Worm (Caenorhabditis elegans) whole organism, L2 larva: ENCODE results near the gene ZK688.11.

ENCODE experiments used
- C34F6.9 ChIP-seq: fragments of 150-350 bp; optimal IDR thresholded peaks from 2 replicates; lab custom pipeline; 2014; ENCODE audit warnings: missing biosample characterization, missing genetic modification characterization
- F13H6.1 ChIP-seq: sonication (generic microtip); optimal IDR thresholded peaks from 2 replicates; lab custom pipeline; 2016; ENCODE audit warnings: missing genetic modification characterization, missing compliant biosample characterization
- R02D3.7 ChIP-seq: fragments of 150-350 bp; optimal IDR thresholded peaks from 2 replicates; lab custom pipeline; 2014; ENCODE audit warnings: missing biosample characterization, missing genetic modification characterization
- Y55F3AM.14 ChIP-seq: fragments of 200-800 bp; sonication (Bioruptor generic); optimal IDR thresholded peaks from 2 replicates; lab custom pipeline; 2018; ENCODE audit warnings: mild to moderate bottlenecking, missing genetic modification characterization, missing compliant biosample characterization
- ZK546.5 ChIP-seq: sonication (generic microtip); optimal IDR thresholded peaks from 2 replicates; lab custom pipeline; 2017; ENCODE audit warnings: missing biosample characterization, missing genetic modification characterization
- alr-1 ChIP-seq: fragments of 150-350 bp; optimal IDR thresholded peaks from 2 replicates; lab custom pipeline; 2014; ENCODE audit warnings: missing biosample characterization, missing genetic modification characterization
- aly-2 ChIP-seq: fragments of 150-350 bp; optimal IDR thresholded peaks from 2 replicates; lab custom pipeline; 2014; ENCODE audit warnings: missing biosample characterization, missing genetic modification characterization
- ama-1 ChIP-seq: fragments of 150-350 bp; optimal IDR thresholded peaks from 2 replicates; lab custom pipeline; 2018; ENCODE audit warnings: inconsistent platforms
- blmp-1 ChIP-seq: sonication (generic microtip); optimal IDR thresholded peaks from 2 replicates; lab custom pipeline; 2017; ENCODE audit warnings: missing genetic modification characterization, mild to moderate bottlenecking, missing compliant biosample characterization, antibody characterized with exemption, moderate library complexity; ENCODE audit not compliant: insufficient read depth
- ceh-16 ChIP-seq: fragments of 150-350 bp; optimal IDR thresholded peaks from 2 replicates; lab custom pipeline; 2014; ENCODE audit warnings: missing biosample characterization, missing genetic modification characterization
- ceh-82 ChIP-seq: fragments of 150-350 bp; optimal IDR thresholded peaks from 2 replicates; lab custom pipeline; 2014; ENCODE audit warnings: missing biosample characterization, missing genetic modification characterization
- crh-2 ChIP-seq: sonication (generic microtip); optimal IDR thresholded peaks from 2 replicates; lab custom pipeline; 2017; ENCODE audit warnings: missing biosample characterization, missing genetic modification characterization
- dmd-4 ChIP-seq: sonication (generic microtip); optimal IDR thresholded peaks from 2 replicates; lab custom pipeline; 2017; ENCODE audit warnings: missing biosample characterization, missing genetic modification characterization
- egl-27 ChIP-seq: sonication (generic microtip); optimal IDR thresholded peaks from 3 replicates; lab custom pipeline; 2017; ENCODE audit warnings: missing biosample characterization, missing genetic modification reagents, missing genetic modification characterization
- elt-3 ChIP-seq: sonication (generic microtip); optimal IDR thresholded peaks from 2 replicates; lab custom pipeline; 2017; ENCODE audit warnings: missing biosample characterization, missing genetic modification characterization
- fos-1 ChIP-seq: fragments of 150-350 bp; optimal IDR thresholded peaks from 2 replicates; lab custom pipeline; 2014; ENCODE audit warnings: missing biosample characterization, missing genetic modification characterization
- gmeb-1 ChIP-seq: fragments of 150-350 bp; optimal IDR thresholded peaks from 2 replicates; lab custom pipeline; 2014; ENCODE audit warnings: missing biosample characterization, missing genetic modification characterization
- lin-11 ChIP-seq: fragments of 150-350 bp; sonication (generic microtip); optimal IDR thresholded peaks from 2 replicates; lab custom pipeline; 2014; ENCODE audit warnings: missing biosample characterization, missing genetic modification characterization, inconsistent platforms, mixed read lengths
- lin-39 ChIP-seq: fragments of 150-350 bp; optimal IDR thresholded peaks from 2 replicates; lab custom pipeline; 2014; ENCODE audit warnings: missing biosample characterization, missing genetic modification reagents, missing genetic modification characterization
- lsy-2 ChIP-seq, 2 experiments: fragments of 150-350 bp in 1 of 2; sonication (generic microtip) in 1 of 2; optimal IDR thresholded peaks; 2 replicates each; lab custom pipeline; 2014 to 2017; ENCODE audit warnings: missing biosample characterization in 2 of 2, missing genetic modification characterization in 2 of 2
- mab-5 ChIP-seq: fragments of 150-350 bp; optimal IDR thresholded peaks from 2 replicates; lab custom pipeline; 2014; ENCODE audit warnings: missing biosample characterization, missing genetic modification characterization
- nhr-10 ChIP-seq: sonication (generic microtip); optimal IDR thresholded peaks from 2 replicates; lab custom pipeline; 2017; ENCODE audit warnings: missing biosample characterization, missing genetic modification characterization
- nhr-11 ChIP-seq: fragments of 150-350 bp; optimal IDR thresholded peaks from 2 replicates; lab custom pipeline; 2014; ENCODE audit warnings: missing biosample characterization, missing genetic modification characterization
- nhr-21 ChIP-seq: fragments of 150-350 bp; optimal IDR thresholded peaks from 2 replicates; lab custom pipeline; 2014; ENCODE audit warnings: missing biosample characterization, missing genetic modification characterization
- nhr-237 ChIP-seq: fragments of 150-350 bp; optimal IDR thresholded peaks from 2 replicates; lab custom pipeline; 2014; ENCODE audit warnings: missing biosample characterization, missing genetic modification characterization
- nhr-25 ChIP-seq: fragments of 150-350 bp; sonication (generic microtip); optimal IDR thresholded peaks from 3 replicates; lab custom pipeline; 2014; ENCODE audit warnings: missing biosample characterization, missing genetic modification characterization
- nhr-77 ChIP-seq: fragments of 150-350 bp; optimal IDR thresholded peaks from 2 replicates; lab custom pipeline; 2014; ENCODE audit warnings: missing biosample characterization, missing genetic modification characterization
- peb-1 ChIP-seq: fragments of 150-350 bp; optimal IDR thresholded peaks from 2 replicates; lab custom pipeline; 2014; ENCODE audit warnings: missing biosample characterization, missing genetic modification characterization
- sem-4 ChIP-seq: fragments of 150-350 bp; optimal IDR thresholded peaks from 2 replicates; lab custom pipeline; 2014; ENCODE audit warnings: missing biosample characterization, missing genetic modification reagents, missing genetic modification characterization
- skn-1 ChIP-seq: sonication (generic microtip); optimal IDR thresholded peaks from 2 replicates; lab custom pipeline; 2017; ENCODE audit warnings: missing biosample characterization, missing genetic modification characterization
- sma-3 ChIP-seq: sonication (generic microtip); optimal IDR thresholded peaks from 2 replicates; lab custom pipeline; 2016; ENCODE audit warnings: missing genetic modification reagents, missing genetic modification characterization, missing compliant biosample characterization
- sma-9 ChIP-seq, 2 experiments: fragments of 150-350 bp in 1 of 2; sonication (generic microtip) in 1 of 2; optimal IDR thresholded peaks; 2 replicates each; lab custom pipeline; 2014 to 2016; ENCODE audit warnings: missing genetic modification characterization in 2 of 2, mild to moderate bottlenecking in 1 of 2, missing biosample characterization in 1 of 2, missing compliant biosample characterization in 1 of 2, missing genetic modification reagents in 1 of 2, moderate library complexity in 1 of 2
- snpc-4 ChIP-seq: fragments of 150-350 bp; optimal IDR thresholded peaks from 2 replicates; lab custom pipeline; 2014; ENCODE audit warnings: missing biosample characterization, missing genetic modification characterization
- unc-55 ChIP-seq: fragments of 150-350 bp; sonication (generic microtip); optimal IDR thresholded peaks from 3 replicates; lab custom pipeline; 2014; ENCODE audit warnings: missing biosample characterization, missing genetic modification reagents, missing genetic modification characterization
- unc-62 ChIP-seq: fragments of 150-350 bp; optimal IDR thresholded peaks from 2 replicates; lab custom pipeline; 2014; ENCODE audit warnings: missing biosample characterization, missing genetic modification reagents, missing genetic modification characterization
- zag-1 ChIP-seq: fragments of 150-350 bp; optimal IDR thresholded peaks from 2 replicates; lab custom pipeline; 2014; ENCODE audit warnings: missing biosample characterization, missing genetic modification characterization

The ZK688.11 gene

ce11 chrIII:7897733-7898132, 13.0 kb upstream of the ZK688.11 start:
- no peak for TF ChIP-seq sem-4 (tag; lab: Kevin White, UChicago)
- TF ChIP-seq elt-3 (tag; lab: Kevin White, UChicago): no peak
- TF ChIP-seq sma-3 (GFP tag; lab: Kevin White, UChicago): peak; percentile 55
- TF ChIP-seq peb-1 (tag; lab: Kevin White, UChicago): no peak
- peak; percentile 45 for TF ChIP-seq gmeb-1
- no peak for TF ChIP-seq aly-2 (tag; lab: Kevin White, UChicago)
- peak; percentile 1 for TF ChIP-seq blmp-1
- peak; percentile 81 for TF ChIP-seq nhr-21 (tag; lab: Kevin White, UChicago)
- TF ChIP-seq nhr-25 (tag; lab: Kevin White, UChicago): peak; percentile 76
- TF ChIP-seq lsy-2 (tag; optimal IDR thresholded peaks at IDR 0.05; lab: Kevin White, UChicago): peak in 1 of 2 experiments; percentile 48
- peak; percentile 73 for TF ChIP-seq sma-9 (GFP tag; optimal IDR thresholded peaks at IDR 0.05; lab: Kevin White, UChicago)
- no peak for TF ChIP-seq sma-9 (tag; optimal IDR thresholded peaks at IDR 0.05; lab: Kevin White, UChicago)

DNA sequence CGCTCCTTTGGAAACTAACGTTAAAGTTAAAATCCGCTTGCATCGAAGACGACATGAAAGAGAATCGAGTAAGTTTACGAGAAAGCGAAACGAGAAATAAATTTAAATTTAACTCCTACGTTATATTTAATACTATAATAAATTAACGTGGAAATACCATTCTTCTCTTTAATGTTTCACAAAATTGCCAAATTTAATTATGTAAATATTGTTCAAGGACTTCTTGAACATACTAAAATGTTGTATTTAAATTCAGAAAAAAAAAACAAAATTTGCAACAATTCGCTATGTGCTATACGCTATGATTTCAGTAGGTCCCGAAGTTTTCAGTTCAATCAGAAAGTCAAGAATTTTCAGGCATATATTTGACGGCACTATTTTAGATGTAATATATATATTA, 12.2 kb upstream of the ZK688.11 start, which contains the start of gene ZK688.10:
Gene ZK688.10 (minus strand): TSS at position 101 of the 400 bp plus-strand sequence.
- TF ChIP-seq ceh-82 (tag; lab: Kevin White, UChicago) (no peak), nhr-21 (tag; lab: Kevin White, UChicago) (no peak), F13H6.1 (tag; lab: Kevin White, UChicago) (no peak)
- TF ChIP-seq, all 48 proteins: peak for 0

ce11 chrIII:7894724-7895123, 10.0 kb upstream of the ZK688.11 start, which contains the start of gene ZK688.4:
ZK688.4 (plus strand) TSS chrIII:7895024.
- no peak for TF ChIP-seq gmeb-1
- TF ChIP-seq C34F6.9 (tag; lab: Kevin White, UChicago): no peak
- no peak for TF ChIP-seq crh-2 (tag; lab: Kevin White, UChicago)
- TF ChIP-seq lsy-2 (tag; optimal IDR thresholded peaks at IDR 0.05; lab: Kevin White, UChicago): no peak
- TF ChIP-seq unc-62 (GFP tag; lab: Kevin White, UChicago): no peak
- TF ChIP-seq nhr-10 (tag; lab: Kevin White, UChicago): no peak
- no peak for TF ChIP-seq sma-9 (GFP tag; optimal IDR thresholded peaks at IDR 0.05; lab: Kevin White, UChicago)
- no peak for TF ChIP-seq sma-9 (tag; optimal IDR thresholded peaks at IDR 0.05; lab: Kevin White, UChicago)
- no peak for TF ChIP-seq ama-1 (lab: Kevin White, UChicago)
- no peak for TF ChIP-seq ZK546.5
- no peak for TF ChIP-seq ceh-16 (tag; lab: Kevin White, UChicago)
- no peak for TF ChIP-seq lin-11 (tag; lab: Kevin White, UChicago)
- TF ChIP-seq dmd-4 (tag; lab: Kevin White, UChicago): no peak
- no peak for TF ChIP-seq fos-1
- TF ChIP-seq nhr-11 (tag; lab: Kevin White, UChicago): no peak
- TF ChIP-seq Y55F3AM.14 (GFP tag; lab: Kevin White, UChicago): no peak
- TF ChIP-seq egl-27 (tag; lab: Kevin White, UChicago): no peak
- no peak for TF ChIP-seq mab-5 (tag; lab: Kevin White, UChicago)
- no peak for TF ChIP-seq zag-1 (tag; lab: Kevin White, UChicago)
- TF ChIP-seq alr-1 (tag; lab: Kevin White, UChicago): no peak

DNA sequence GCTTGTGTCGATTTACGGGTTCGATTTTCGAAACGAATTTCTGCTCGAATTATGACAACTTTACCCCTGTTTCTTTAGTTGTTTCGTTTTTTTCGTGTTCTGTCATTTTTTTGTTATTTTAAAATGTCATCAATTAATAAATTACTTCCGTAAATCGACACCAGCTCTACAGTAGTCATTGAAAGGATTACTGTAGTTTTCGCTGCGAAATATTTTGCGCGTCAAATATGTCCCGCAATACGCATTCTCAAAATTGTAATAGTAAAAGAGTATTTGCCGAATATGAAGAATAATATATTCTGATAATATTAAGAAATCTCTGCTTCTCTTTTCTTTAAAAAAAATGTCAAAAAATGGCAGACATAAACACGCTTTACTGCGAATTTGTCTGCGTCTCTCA, 8.5 kb upstream of the ZK688.11 start:
- TF ChIP-seq elt-3 (tag; lab: Kevin White, UChicago): no peak
- TF ChIP-seq R02D3.7 (tag; lab: Kevin White, UChicago): no peak
- no peak for TF ChIP-seq egl-27 (tag; lab: Kevin White, UChicago)
- no peak for TF ChIP-seq gmeb-1
- TF ChIP-seq aly-2 (tag; lab: Kevin White, UChicago): no peak
- no peak for TF ChIP-seq ama-1 (lab: Kevin White, UChicago)
- TF ChIP-seq nhr-25 (tag; lab: Kevin White, UChicago): no peak
- TF ChIP-seq unc-55 (GFP tag; lab: Kevin White, UChicago): no peak
- no peak for TF ChIP-seq lsy-2 (tag; optimal IDR thresholded peaks at IDR 0.05; lab: Kevin White, UChicago)
- no peak for TF ChIP-seq C34F6.9 (tag; lab: Kevin White, UChicago)
- TF ChIP-seq skn-1 (tag; lab: Kevin White, UChicago): no peak

DNA sequence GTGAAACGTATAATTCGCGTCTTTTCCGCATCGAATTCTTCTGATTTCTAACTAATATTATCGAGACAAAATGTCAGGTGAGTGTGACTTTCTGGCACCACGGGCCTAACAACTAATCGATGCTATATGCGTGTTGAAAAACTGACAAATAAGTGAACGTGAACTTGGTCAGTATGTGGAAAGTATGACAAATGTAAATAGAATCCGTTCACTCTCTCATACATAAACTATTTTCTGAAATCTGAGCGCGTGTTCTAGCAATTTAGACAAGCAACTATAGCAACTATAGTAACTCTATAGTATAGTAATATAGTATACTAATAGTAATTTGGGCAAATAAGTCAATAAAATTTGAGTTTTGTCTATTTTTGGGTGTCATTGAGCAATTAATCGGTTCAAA, 7.6 kb upstream of the ZK688.11 start:
- TF ChIP-seq skn-1 (tag; lab: Kevin White, UChicago): no peak
- no peak for TF ChIP-seq alr-1 (tag; lab: Kevin White, UChicago)
- no peak for TF ChIP-seq snpc-4
- TF ChIP-seq blmp-1: no peak
- TF ChIP-seq lin-39 (tag; lab: Kevin White, UChicago): no peak
- no peak for TF ChIP-seq nhr-237 (tag; lab: Kevin White, UChicago)
- no peak for TF ChIP-seq zag-1 (tag; lab: Kevin White, UChicago)
- no peak for TF ChIP-seq mab-5 (tag; lab: Kevin White, UChicago)
- no peak for TF ChIP-seq nhr-25 (tag; lab: Kevin White, UChicago)
- no peak for TF ChIP-seq R02D3.7 (tag; lab: Kevin White, UChicago)
- TF ChIP-seq nhr-77 (tag; lab: Kevin White, UChicago): no peak
- no peak for TF ChIP-seq aly-2 (tag; lab: Kevin White, UChicago)
- no peak for TF ChIP-seq elt-3 (tag; lab: Kevin White, UChicago)
- TF ChIP-seq, all 48 proteins: peak for 0
